Worm (Caenorhabditis elegans): ENCODE measurements around the gene Y32F6B.9.

Y32F6B.9 gene

ce11 chrV:10496733-10497132 lies 18.2 kb downstream of the Y32F6B.9 start, which contains the start of gene C35A5.4:
Gene C35A5.4 (plus strand): TSS chrV:10497033.
- peak in 1 of 2 experiments; percentile 28 for TF ChIP-seq unc-62 (GFP tag; optimal IDR thresholded peaks at IDR 0.05 in 1 of 2)
- no peak for TF ChIP-seq unc-62 (tag; optimal IDR thresholded peaks at IDR 0.05)
- TF ChIP-seq daf-12 (tag; optimal IDR thresholded peaks at IDR 0.05), result no peak

ce11 chrV:10501295-10501694 lies 22.8 kb downstream of the Y32F6B.9 start, which contains the start of gene C35A5.3:
Gene C35A5.3 (minus strand): TSS chrV:10501395.
- no peak for TF ChIP-seq nhr-237 (tag; optimal IDR thresholded peaks at IDR 0.05)
- no peak for TF ChIP-seq gei-8 (GFP tag; optimal IDR thresholded peaks at IDR 0.05)
- TF ChIP-seq ZK337.2 (GFP tag; IDR thresholded peaks at IDR 0.05), result no peak
- TF ChIP-seq F44E2.7 (GFP tag; IDR thresholded peaks at IDR 0.05), result no peak
- TF ChIP-seq Y75B8A.6 (GFP tag; IDR thresholded peaks at IDR 0.05), result no peak
- no peak for TF ChIP-seq nhr-6 (tag; optimal IDR thresholded peaks at IDR 0.05)
- no peak for TF ChIP-seq attf-4 (tag; optimal IDR thresholded peaks at IDR 0.05)
- TF ChIP-seq nhr-28 (tag; optimal IDR thresholded peaks at IDR 0.05), result no peak
- TF ChIP-seq saeg-2 (GFP tag; IDR thresholded peaks at IDR 0.05), result no peak
- TF ChIP-seq zag-1 (tag; optimal IDR thresholded peaks at IDR 0.05), result no peak
- no peak for TF ChIP-seq rbr-2 (tag; optimal IDR thresholded peaks at IDR 0.05)
- no peak for TF ChIP-seq mxl-2 (GFP tag; conservative IDR thresholded peaks at IDR 0.05)
- no peak for TF ChIP-seq nhr-25 (tag; optimal IDR thresholded peaks at IDR 0.05; ENCODE audit: borderline replicate concordance, insufficient read depth)
- no peak for TF ChIP-seq F49E8.2 (tag; optimal IDR thresholded peaks at IDR 0.05; ENCODE audit: borderline replicate concordance)
- no peak for TF ChIP-seq lin-15B (tag; optimal IDR thresholded peaks at IDR 0.05)
- TF ChIP-seq daf-16 (GFP tag; optimal IDR thresholded peaks at IDR 0.05), result no peak
- TF ChIP-seq daf-16 (tag; optimal IDR thresholded peaks at IDR 0.05), result no peak
- TF ChIP-seq lin-1 (GFP tag; IDR thresholded peaks at IDR 0.05), result no peak
- no peak for TF ChIP-seq mes-2 (tag; optimal IDR thresholded peaks at IDR 0.05; ENCODE audit: poor library complexity, severe bottlenecking)
- no peak for TF ChIP-seq madf-9 (GFP tag; conservative IDR thresholded peaks at IDR 0.05)
- no peak for TF ChIP-seq dpl-1 (GFP tag; optimal IDR thresholded peaks at IDR 0.05)

ce11 chrV:10503011-10503410 lies 24.5 kb downstream of the Y32F6B.9 start, which contains the start of gene C35A5.11:
Gene C35A5.11 (minus strand): TSS chrV:10503111.
- TF ChIP-seq D1046.2 (GFP tag; IDR thresholded peaks at IDR 0.05), result no peak
- no peak for TF ChIP-seq T20F7.1 (GFP tag; optimal IDR thresholded peaks at IDR 0.05)
- peak in 1 of 2 experiments; percentile 20 for TF ChIP-seq unc-62 (GFP tag; optimal IDR thresholded peaks at IDR 0.05 in 1 of 2)
- TF ChIP-seq unc-62 (tag; optimal IDR thresholded peaks at IDR 0.05), result no peak
- TF ChIP-seq mxl-3 (GFP tag; optimal IDR thresholded peaks at IDR 0.05), result no peak
- no peak for TF ChIP-seq nhr-42 (GFP tag; IDR thresholded peaks at IDR 0.05)

DNA sequence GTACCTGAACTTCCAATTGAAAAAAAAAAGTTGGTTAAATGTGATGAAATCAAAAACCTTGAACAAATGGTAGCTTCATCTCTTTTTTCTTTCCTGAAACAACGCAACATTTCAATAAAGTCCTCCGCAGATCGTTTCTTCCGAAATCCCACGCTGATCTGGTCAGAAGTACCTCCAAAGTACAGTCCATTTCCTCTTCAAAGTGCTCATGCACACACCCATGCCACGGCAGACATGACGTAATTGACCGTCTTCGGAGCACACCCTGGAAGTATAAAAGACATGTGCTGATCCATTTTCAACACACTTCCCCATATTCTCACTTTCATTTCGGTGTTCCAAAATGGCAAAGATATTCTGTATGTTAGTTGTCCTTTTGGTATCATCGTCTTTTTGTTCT lies 25.4 kb downstream of the Y32F6B.9 start, which contains the start of gene C35A5.10:
Gene C35A5.10, plus strand, starts transcription at position 301 of the 400 bp plus-strand sequence.
- TF ChIP-seq dpl-1 (GFP tag; optimal IDR thresholded peaks at IDR 0.05) (no peak), ztf-7 (tag; optimal IDR thresholded peaks at IDR 0.05) (no peak), F26F4.8 (GFP tag; conservative IDR thresholded peaks at IDR 0.05) (no peak), zfp-3 (GFP tag; conservative IDR thresholded peaks at IDR 0.05) (no peak), dmd-8 (GFP tag; IDR thresholded peaks at IDR 0.05) (no peak), F44E2.7 (GFP tag; IDR thresholded peaks at IDR 0.05) (no peak)

DNA sequence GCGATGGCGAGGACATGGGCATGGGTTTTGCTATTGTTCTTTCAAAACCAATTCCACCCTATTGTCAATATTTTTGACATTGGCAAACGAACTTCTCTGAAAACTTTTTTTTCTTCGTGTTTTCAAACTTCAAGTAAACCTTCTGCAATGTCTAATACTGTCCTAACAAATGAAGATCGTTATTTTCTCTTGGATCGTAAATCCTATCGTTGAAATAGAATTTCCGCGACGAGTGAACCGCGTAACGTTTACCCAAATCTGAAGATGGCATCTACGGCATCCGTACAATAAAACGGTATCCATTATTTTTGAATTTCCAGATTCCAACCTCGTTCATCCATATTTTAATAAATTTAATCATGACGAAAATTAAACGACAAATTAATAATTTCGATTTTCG lies 27.1 kb downstream of the Y32F6B.9 start, which contains the start of gene C35A5.5:
Gene C35A5.5, plus strand, starts transcription at position 301 of the 400 bp plus-strand sequence.
- TF ChIP-seq mdt-29 (GFP tag; IDR thresholded peaks at IDR 0.05), result no peak
- TF ChIP-seq nhr-25 (tag; optimal IDR thresholded peaks at IDR 0.05; ENCODE audit: borderline replicate concordance, insufficient read depth), result no peak
- TF ChIP-seq nhr-11 (tag; optimal IDR thresholded peaks at IDR 0.05), result no peak
- no peak for TF ChIP-seq Y75B8A.6 (GFP tag; IDR thresholded peaks at IDR 0.05)
- no peak for TF ChIP-seq ctbp-1 (GFP tag; IDR thresholded peaks at IDR 0.05)
- TF ChIP-seq lin-39 (tag; optimal IDR thresholded peaks at IDR 0.05), result no peak
- no peak for TF ChIP-seq cey-2 (tag; optimal IDR thresholded peaks at IDR 0.05; ENCODE audit: borderline replicate concordance, insufficient read depth)
- TF ChIP-seq lsy-2 (tag; optimal IDR thresholded peaks at IDR 0.05), result no peak
